Fruit fly (Drosophila melanogaster): ENCODE measurements around the gene kuk.

The kuk gene

dm6 chr3R:17115668-17116067 is 35.6 kb downstream of the kuk start (continued):
- TF ChIP-seq unpg (GFP tag; optimal IDR thresholded peaks at IDR 0.05) (peak; percentile 46), CkIIα-i1 (GFP tag; IDR thresholded peaks at IDR 0.05) (no peak), Hr39 (optimal IDR thresholded peaks at IDR 0.05) (no peak), dan (GFP tag; IDR thresholded peaks at IDR 0.05) (no peak), CG10267 (tag; optimal IDR thresholded peaks at IDR 0.05) (no peak), CG2889 (GFP tag; IDR thresholded peaks at IDR 0.05) (no peak), CG10274 (GFP tag; optimal IDR thresholded peaks at IDR 0.05) (no peak), CG17612 (GFP tag; IDR thresholded peaks at IDR 0.05) (no peak), nau (GFP tag; optimal IDR thresholded peaks at IDR 0.05) (peak; percentile 35), CG17829 (tag; optimal IDR thresholded peaks at IDR 0.05) (no peak), CG8281 (tag; optimal IDR thresholded peaks at IDR 0.05) (peak; percentile 84), Ets97D (GFP tag; optimal IDR thresholded peaks at IDR 0.05) (no peak), Doc2 (GFP tag; IDR thresholded peaks at IDR 0.05) (no peak), tgo (GFP tag; IDR thresholded peaks at IDR 0.05) (no peak), bowl (GFP tag; IDR thresholded peaks at IDR 0.05) (no peak), Ssrp (tag; optimal IDR thresholded peaks at IDR 0.05) (no peak), CG8359 (GFP tag; optimal IDR thresholded peaks at IDR 0.05; ENCODE audit: borderline replicate concordance) (no peak), ERR (GFP tag; optimal IDR thresholded peaks at IDR 0.05) (no peak), CG3065 (GFP tag; optimal IDR thresholded peaks at IDR 0.05) (no peak), onecut (GFP tag; IDR thresholded peaks at IDR 0.05) (peak; percentile 15; the same call in 1 of the 2 replicates), HmgZ (tag; optimal IDR thresholded peaks at IDR 0.05) (peak; percentile 1), lola (GFP tag; optimal IDR thresholded peaks at IDR 0.05) (peak in 1 of 3 experiments; percentile 1), CG13775 (GFP tag; optimal IDR thresholded peaks at IDR 0.05) (no peak), MTF-1 (GFP tag; optimal IDR thresholded peaks at IDR 0.05; ENCODE audit: borderline replicate concordance) (peak; percentile 17), CG9215 (GFP tag; IDR thresholded peaks at IDR 0.05) (no peak), CG7271 (tag; optimal IDR thresholded peaks at IDR 0.05) (no peak), crp (GFP tag; optimal IDR thresholded peaks at IDR 0.05) (no peak), ara (GFP tag; IDR thresholded peaks at IDR 0.05) (no peak), Oaz (GFP tag; IDR thresholded peaks at IDR 0.05) (no peak)

- TF ChIP-seq lmd (GFP tag; IDR thresholded peaks at IDR 0.05) (0 out of 2 replicates have a peak, but pooled peaks have one; percentile 21), E2f2 (GFP tag; IDR thresholded peaks at IDR 0.05) (no peak), nerfin-1 (tag; optimal IDR thresholded peaks at IDR 0.05) (no peak), lbe (GFP tag; optimal IDR thresholded peaks at IDR 0.05) (peak; percentile 3)
Measured at dm6 chr3R:17116231-17116630, 36.2 kb downstream of the kuk start.

dm6 chr3R:17117607-17118327 is 37.7 kb downstream of the kuk start:
- TF ChIP-seq CG10274 (GFP tag; optimal IDR thresholded peaks at IDR 0.05): peak; percentile 79
- TF ChIP-seq CG11247 (GFP tag; IDR thresholded peaks at IDR 0.05): no peak
- 0 out of 2 replicates have a peak, but pooled peaks have one; percentile 8 for TF ChIP-seq CG6689 (GFP tag; IDR thresholded peaks at IDR 0.05)
- TF ChIP-seq grau (tag; optimal IDR thresholded peaks at IDR 0.05): peak; percentile 29
- TF ChIP-seq CG11696 (GFP tag; IDR thresholded peaks at IDR 0.05): no peak
- peak; percentile 69; the same call in 2 of the 3 replicates for TF ChIP-seq CG17361 (GFP tag; IDR thresholded peaks at IDR 0.05)
- peak; percentile 58; the same call in 1 of the 2 replicates for TF ChIP-seq Xrp1 (GFP tag; IDR thresholded peaks at IDR 0.05)
- TF ChIP-seq gcm (GFP tag; optimal IDR thresholded peaks at IDR 0.05): peak; percentile 12
- TF ChIP-seq sima (GFP tag; optimal IDR thresholded peaks at IDR 0.05): no peak
- 0 out of 2 replicates have a peak, but pooled peaks have one; percentile 34 for TF ChIP-seq ara (GFP tag; IDR thresholded peaks at IDR 0.05)
- no peak for TF ChIP-seq Abd-B (GFP tag; optimal IDR thresholded peaks at IDR 0.05)
- peak; percentile 62 for TF ChIP-seq dmrt11E (tag; optimal IDR thresholded peaks at IDR 0.05)
- no peak for TF ChIP-seq CHES-1-like (GFP tag; optimal IDR thresholded peaks at IDR 0.05)
- no peak for TF ChIP-seq Lpt (GFP tag; optimal IDR thresholded peaks at IDR 0.05)
- peak in 1 of 2 experiments; percentile 55 for TF ChIP-seq eve (GFP tag; optimal IDR thresholded peaks at IDR 0.05)
- TF ChIP-seq CG2199 (GFP tag; IDR thresholded peaks at IDR 0.05): peak; percentile 67; the same call in 2 of the 3 replicates
- TF ChIP-seq CG3726 (GFP tag; IDR thresholded peaks at IDR 0.05): 0 out of 3 replicates have a peak, but pooled peaks have one; percentile 5
- peak; percentile 5 for TF ChIP-seq mam (GFP tag; optimal IDR thresholded peaks at IDR 0.05)

Measured in whole organism, embryonic.